Fruit fly (Drosophila melanogaster) whole organism, embryonic: ENCODE measurements around the gene Mtr3.

Experiments
- Asciz ChIP-seq: fragments of 200-800 bp; sonication (Bioruptor generic); optimal IDR thresholded peaks from 2 replicates; lab custom pipeline; 2017; ENCODE audit warnings: missing biosample characterization, mild to moderate bottlenecking, missing genetic modification characterization, missing genetic modification reagents
- CG10979 ChIP-seq: fragments of 200-800 bp; sonication (Bioruptor generic); optimal IDR thresholded peaks from 2 replicates; lab custom pipeline; 2018; ENCODE audit warnings: missing biosample characterization, mild to moderate bottlenecking, missing genetic modification characterization, moderate library complexity
- CG12071 ChIP-seq: fragments of 200-800 bp; sonication (Bioruptor generic); optimal IDR thresholded peaks from 3 replicates; lab custom pipeline; 2018; ENCODE audit warnings: missing biosample characterization, mild to moderate bottlenecking, missing genetic modification characterization
- CG13775 ChIP-seq: fragments of 200-800 bp; sonication (Bioruptor generic); optimal IDR thresholded peaks from 3 replicates; lab custom pipeline; 2017; ENCODE audit warnings: missing biosample characterization, mild to moderate bottlenecking, missing genetic modification characterization
- CG1529 ChIP-seq: fragments of 200-800 bp; sonication (Bioruptor generic); optimal IDR thresholded peaks from 3 replicates; lab custom pipeline; 2018; ENCODE audit warnings: missing biosample characterization, missing genetic modification characterization
- CG15696 ChIP-seq: fragments of 200-800 bp; sonication (Bioruptor generic); optimal IDR thresholded peaks from 2 replicates; lab custom pipeline; 2019; ENCODE audit warnings: missing biosample characterization, mild to moderate bottlenecking, missing genetic modification characterization, moderate library complexity
- CG16815 ChIP-seq: fragments of 200-800 bp; sonication (Bioruptor generic); optimal IDR thresholded peaks from 3 replicates; lab custom pipeline; 2017; ENCODE audit warnings: missing biosample characterization, mild to moderate bottlenecking, missing genetic modification characterization
- CG16863 ChIP-seq: fragments of 200-800 bp; sonication (Bioruptor generic); optimal IDR thresholded peaks from 3 replicates; lab custom pipeline; 2016; ENCODE audit warnings: missing biosample characterization, missing genetic modification characterization
- CG2199 ChIP-seq: fragments of 200-800 bp; sonication (Bioruptor generic); IDR thresholded peaks from 3 replicates; pipeline ENCODE4 v1.3.6; 2022; ENCODE audit warnings: missing biosample characterization, missing genetic modification characterization
- CG2875 ChIP-seq: fragments of 200-800 bp; sonication (Bioruptor generic); optimal IDR thresholded peaks from 2 replicates; lab custom pipeline; 2017; ENCODE audit warnings: missing biosample characterization, mild to moderate bottlenecking, missing genetic modification characterization, missing genetic modification reagents
- CG30020 ChIP-seq: fragments of 200-800 bp; optimal IDR thresholded peaks from 2 replicates; lab custom pipeline; 2019; ENCODE audit warnings: missing biosample characterization, mild to moderate bottlenecking, missing genetic modification characterization, moderate library complexity
- CG30431 ChIP-seq: fragments of 200-800 bp; sonication (Bioruptor generic); optimal IDR thresholded peaks from 2 replicates; lab custom pipeline; 2017; ENCODE audit warnings: missing biosample characterization, missing genetic modification characterization
- CG3995 ChIP-seq: fragments of 200-800 bp; sonication (Bioruptor generic); optimal IDR thresholded peaks from 3 replicates; lab custom pipeline; 2016; ENCODE audit warnings: missing biosample characterization, missing genetic modification characterization
- CG4820 ChIP-seq: fragments of 200-800 bp; sonication (Bioruptor generic); optimal IDR thresholded peaks from 3 replicates; lab custom pipeline; 2016; ENCODE audit warnings: missing biosample characterization, missing genetic modification characterization
- CG6254 ChIP-seq: fragments of 200-800 bp; sonication (Bioruptor generic); optimal IDR thresholded peaks from 3 replicates; lab custom pipeline; 2017; ENCODE audit warnings: mild to moderate bottlenecking, missing biosample characterization, missing genetic modification reagents, missing genetic modification characterization
- CG6689 ChIP-seq: fragments of 200-800 bp; sonication (Bioruptor generic); IDR thresholded peaks from 2 replicates; pipeline ENCODE4 v1.3.6; 2022; ENCODE audit warnings: missing biosample characterization, missing genetic modification characterization
- CG6813 ChIP-seq: fragments of 200-800 bp; sonication (Bioruptor generic); optimal IDR thresholded peaks from 2 replicates; lab custom pipeline; 2017; ENCODE audit warnings: missing biosample characterization, missing genetic modification characterization, mild to moderate bottlenecking, moderate library complexity, missing genetic modification reagents
- CG7745 ChIP-seq: fragments of 200-800 bp; sonication (Bioruptor generic); optimal IDR thresholded peaks from 2 replicates; lab custom pipeline; 2018; ENCODE audit warnings: missing biosample characterization, mild to moderate bottlenecking, missing genetic modification characterization, moderate library complexity
- CG9727 ChIP-seq: fragments of 200-800 bp; sonication (Bioruptor generic); optimal IDR thresholded peaks from 3 replicates; lab custom pipeline; 2017; ENCODE audit warnings: missing biosample characterization, mild to moderate bottlenecking, missing genetic modification characterization
- D19B ChIP-seq: fragments of 200-800 bp; sonication (Bioruptor generic); optimal IDR thresholded peaks from 2 replicates; lab custom pipeline; 2017; ENCODE audit warnings: missing biosample characterization, mild to moderate bottlenecking, missing genetic modification characterization
- Dp ChIP-seq: fragments of 200-800 bp; sonication (Bioruptor generic); optimal IDR thresholded peaks from 2 replicates; lab custom pipeline; 2018; ENCODE audit warnings: missing biosample characterization, mild to moderate bottlenecking, missing genetic modification characterization, moderate library complexity
- Gsc ChIP-seq: fragments of 200-800 bp; sonication (Bioruptor generic); IDR thresholded peaks from 2 replicates; pipeline ENCODE4 v1.3.6; 2022; ENCODE audit warnings: missing biosample characterization, missing genetic modification characterization
- HLH54F ChIP-seq: fragments of 200-800 bp; sonication (Bioruptor generic); optimal IDR thresholded peaks from 3 replicates; lab custom pipeline; 2016; ENCODE audit warnings: missing biosample characterization, missing genetic modification characterization
- Hr3 ChIP-seq: fragments of 200-800 bp; sonication (Bioruptor generic); optimal IDR thresholded peaks from 3 replicates; lab custom pipeline; 2016; ENCODE audit warnings: missing biosample characterization, missing genetic modification characterization
- Kr ChIP-seq: fragments of 200-800 bp; sonication (Bioruptor generic); optimal IDR thresholded peaks from 2 replicates; lab custom pipeline; 2017; ENCODE audit warnings: missing biosample characterization, mild to moderate bottlenecking, missing genetic modification characterization
- NfI ChIP-seq: fragments of 200-800 bp; sonication (Bioruptor generic); optimal IDR thresholded peaks from 3 replicates; lab custom pipeline; 2018; ENCODE audit warnings: missing biosample characterization, mild to moderate bottlenecking, missing genetic modification characterization, moderate library complexity
- Opbp ChIP-seq: fragments of 200-800 bp; sonication (Bioruptor generic); IDR thresholded peaks from 3 replicates; pipeline ENCODE4 v1.3.6; 2022; ENCODE audit warnings: missing biosample characterization, missing genetic modification characterization; ENCODE audit not compliant: partially characterized antibody
- Taf1 ChIP-seq: fragments of 200-800 bp; sonication (Bioruptor generic); IDR thresholded peaks from 2 replicates; pipeline ENCODE4 v1.3.6; 2022; ENCODE audit warnings: missing biosample characterization, missing genetic modification characterization
- Xbp1 ChIP-seq: fragments of 200-800 bp; sonication (Bioruptor generic); optimal IDR thresholded peaks from 3 replicates; lab custom pipeline; 2016; ENCODE audit warnings: missing biosample characterization, mild to moderate bottlenecking, missing genetic modification characterization
- al ChIP-seq: fragments of 200-800 bp; sonication (Bioruptor generic); IDR thresholded peaks from 2 replicates; pipeline ENCODE4 v1.3.6; 2022; ENCODE audit warnings: missing biosample characterization, missing genetic modification characterization
- aop ChIP-seq: fragments of 200-800 bp; sonication (Bioruptor generic); IDR thresholded peaks from 2 replicates; pipeline ENCODE4 v1.3.6; 2022; ENCODE audit warnings: missing biosample characterization, missing genetic modification characterization
- ara ChIP-seq: fragments of 200-800 bp; sonication (Bioruptor generic); IDR thresholded peaks from 2 replicates; pipeline ENCODE4 v1.3.6; 2022; ENCODE audit warnings: missing biosample characterization, missing genetic modification characterization
- bsh ChIP-seq, 2 experiments: fragments of 200-800 bp; sonication (Bioruptor generic); optimal IDR thresholded peaks; 2 replicates each; lab custom pipeline; 2017 to 2018; ENCODE audit warnings: mild to moderate bottlenecking in 2 of 2, missing biosample characterization in 2 of 2, missing genetic modification characterization in 2 of 2, moderate library complexity in 1 of 2
- cad ChIP-seq: fragments of >200 bp; optimal IDR thresholded peaks from 2 replicates; lab custom pipeline; 2017; ENCODE audit warnings: missing biosample characterization, missing genetic modification characterization
- chif ChIP-seq, 2 experiments: fragments of 200-800 bp; sonication (Bioruptor generic); optimal IDR thresholded peaks; 3 replicates each; lab custom pipeline; 2016; ENCODE audit warnings: missing biosample characterization in 2 of 2, missing genetic modification characterization in 2 of 2
- crol ChIP-seq: fragments of 200-800 bp; sonication (Bioruptor generic); IDR thresholded peaks from 2 replicates; pipeline ENCODE4 v1.3.6; 2022; ENCODE audit warnings: missing biosample characterization, missing genetic modification characterization
- dati ChIP-seq: fragments of 200-800 bp; sonication (Bioruptor generic); IDR thresholded peaks from 2 replicates; pipeline ENCODE4 v1.3.6; 2022; ENCODE audit warnings: missing biosample characterization, missing genetic modification characterization
- dm ChIP-seq: fragments of 200-800 bp; sonication (Bioruptor generic); optimal IDR thresholded peaks from 3 replicates; lab custom pipeline; 2016; ENCODE audit warnings: missing biosample characterization, missing genetic modification characterization
- dmrt99B ChIP-seq: fragments of 200-800 bp; sonication (Bioruptor generic); optimal IDR thresholded peaks from 2 replicates; lab custom pipeline; 2018; ENCODE audit warnings: missing biosample characterization, mild to moderate bottlenecking, missing genetic modification characterization, moderate library complexity
- fd102C ChIP-seq: fragments of 200-800 bp; sonication (Bioruptor generic); optimal IDR thresholded peaks from 2 replicates; lab custom pipeline; 2018; ENCODE audit warnings: missing biosample characterization, mild to moderate bottlenecking, missing genetic modification characterization, moderate library complexity
- gem ChIP-seq: fragments of 200-800 bp; sonication (Bioruptor generic); optimal IDR thresholded peaks from 2 replicates; lab custom pipeline; 2019; ENCODE audit warnings: missing biosample characterization, mild to moderate bottlenecking, missing genetic modification characterization, moderate library complexity
- grau ChIP-seq: fragments of 200-800 bp; optimal IDR thresholded peaks from 3 replicates; lab custom pipeline; 2019; ENCODE audit warnings: missing biosample characterization, mild to moderate bottlenecking, missing genetic modification characterization, moderate library complexity
- hb ChIP-seq: fragments of 200-800 bp; sonication (Bioruptor generic); IDR thresholded peaks from 3 replicates; pipeline ENCODE4 v1.3.6; 2022; ENCODE audit warnings: missing biosample characterization, missing genetic modification characterization; ENCODE audit not compliant: partially characterized antibody
- ind ChIP-seq: fragments of 200-800 bp; sonication (Bioruptor generic); optimal IDR thresholded peaks from 3 replicates; lab custom pipeline; 2016; ENCODE audit warnings: missing biosample characterization, missing genetic modification characterization
- mam ChIP-seq: fragments of 200-800 bp; sonication (Bioruptor generic); optimal IDR thresholded peaks from 3 replicates; lab custom pipeline; 2016; ENCODE audit warnings: missing biosample characterization, missing genetic modification characterization
- stwl ChIP-seq: fragments of 200-800 bp; sonication (Bioruptor generic); optimal IDR thresholded peaks from 3 replicates; lab custom pipeline; 2018; ENCODE audit warnings: missing biosample characterization, mild to moderate bottlenecking, missing genetic modification characterization, moderate library complexity
- unpg ChIP-seq: fragments of 200-800 bp; sonication (Bioruptor generic); optimal IDR thresholded peaks from 3 replicates; lab custom pipeline; 2018; ENCODE audit warnings: missing biosample characterization, mild to moderate bottlenecking, missing genetic modification characterization, moderate library complexity
- zen ChIP-seq: fragments of 200-800 bp; sonication (Bioruptor generic); optimal IDR thresholded peaks from 3 replicates; lab custom pipeline; 2018; ENCODE audit warnings: missing biosample characterization, mild to moderate bottlenecking, missing genetic modification characterization, moderate library complexity

The Mtr3 gene

DNA sequence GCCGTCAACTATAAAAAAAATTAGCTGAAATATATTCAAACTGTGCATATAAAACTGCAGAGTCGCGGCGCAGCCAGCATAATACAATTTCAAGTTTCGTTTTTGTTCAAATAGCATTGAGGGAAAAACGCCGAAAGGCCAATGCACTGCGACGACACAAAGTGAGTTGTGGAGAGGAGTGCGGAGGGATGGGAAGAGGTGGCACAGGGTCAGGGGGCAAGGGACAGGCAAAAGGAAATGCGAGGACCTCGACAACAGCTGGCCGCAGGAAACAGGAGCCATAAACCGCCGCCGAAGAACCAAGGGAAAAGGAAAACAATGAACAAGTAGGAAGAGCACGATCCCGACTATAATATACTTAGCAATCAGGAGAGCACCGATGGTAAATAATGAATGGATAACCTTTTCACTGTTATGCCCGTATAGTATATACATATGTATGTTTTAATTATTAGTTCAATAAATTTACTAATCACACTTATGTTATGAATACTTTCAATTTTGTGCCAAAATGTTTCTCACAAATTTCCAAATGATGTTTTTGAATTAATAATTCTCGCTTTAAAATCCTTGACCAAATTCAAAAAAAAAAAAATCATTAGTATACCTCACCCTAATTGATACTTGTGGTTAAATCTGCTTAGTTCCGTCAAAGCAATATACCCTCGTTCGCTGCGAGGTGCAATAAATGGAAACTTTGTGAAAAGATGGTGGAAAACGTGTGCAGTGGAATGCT, 14.8 kb downstream of the Mtr3 start (continued):
- TF ChIP-seq CG15696 (tag; lab: Kevin White, UChicago) = peak; percentile 53
- peak; percentile 51 for TF ChIP-seq Xbp1 (GFP tag; lab: Kevin White, UChicago)
- TF ChIP-seq CG1529 = peak; percentile 48
- TF ChIP-seq Hr3 (GFP tag; lab: Kevin White, UChicago) = peak; percentile 23
- peak; percentile 16 for TF ChIP-seq CG16863 (GFP tag; lab: Kevin White, UChicago)
- TF ChIP-seq CG16815 (GFP tag; lab: Kevin White, UChicago) = peak; percentile 44
- TF ChIP-seq CG30431 (GFP tag; lab: Kevin White, UChicago) = peak; percentile 12
- TF ChIP-seq grau (tag; lab: Kevin White, UChicago) = peak; percentile 12
- peak; percentile 49 for TF ChIP-seq fd102C (GFP tag; lab: Kevin White, UChicago)
- peak in 1 of 2 experiments; percentile 19 for TF ChIP-seq chif (GFP tag; optimal IDR thresholded peaks at IDR 0.05; lab: Kevin White, UChicago)
- no peak for TF ChIP-seq Taf1 (GFP tag; lab: Robert Waterston, UW)
- TF ChIP-seq CG6254 (GFP tag; lab: Kevin White, UChicago) = no peak
- TF ChIP-seq CG12071 (GFP tag; lab: Kevin White, UChicago) = no peak
- TF ChIP-seq CG7745 (tag; lab: Kevin White, UChicago) = no peak
- TF ChIP-seq Opbp = 0 out of 3 replicates have a peak, but pooled peaks have one; percentile 16
- TF ChIP-seq CG4820 (GFP tag; lab: Kevin White, UChicago) = peak; percentile 1
- 0 out of 2 replicates have a peak, but pooled peaks have one; percentile 17 for TF ChIP-seq CG6689 (GFP tag; lab: Robert Waterston, UW)
- TF ChIP-seq CG9727 (GFP tag; lab: Kevin White, UChicago) = peak; percentile 79
- peak; percentile 45 for TF ChIP-seq CG2875
- TF ChIP-seq hb (GFP tag; lab: Robert Waterston, UW) = no peak
- TF ChIP-seq Asciz (GFP tag; lab: Kevin White, UChicago) = peak; percentile 44
- TF ChIP-seq Kr (GFP tag; lab: Kevin White, UChicago) = no peak
- no peak for TF ChIP-seq al (GFP tag; lab: Robert Waterston, UW)
- TF ChIP-seq D19B (GFP tag; lab: Kevin White, UChicago) = peak; percentile 75
- no peak for TF ChIP-seq CG30020 (tag; lab: Kevin White, UChicago)
- peak; percentile 36 for TF ChIP-seq unpg (GFP tag; lab: Kevin White, UChicago)
- no peak for TF ChIP-seq mam (GFP tag; lab: Kevin White, UChicago)
- TF ChIP-seq zen = peak; percentile 60
- TF ChIP-seq CG10979 (tag; lab: Kevin White, UChicago) = peak; percentile 55
- TF ChIP-seq gem (tag; lab: Kevin White, UChicago) = peak; percentile 78
- TF ChIP-seq Dp (GFP tag; lab: Kevin White, UChicago) = no peak
- TF ChIP-seq CG13775 (GFP tag; lab: Kevin White, UChicago) = peak; percentile 52
- peak; percentile 11 for TF ChIP-seq CG6813
- no peak for TF ChIP-seq stwl (tag; lab: Kevin White, UChicago)
- TF ChIP-seq ara (GFP tag; lab: Robert Waterston, UW) = 0 out of 2 replicates have a peak, but pooled peaks have one; percentile 31
- TF ChIP-seq bsh (GFP tag; optimal IDR thresholded peaks at IDR 0.05; lab: Kevin White, UChicago) = peak in 1 of 2 experiments; percentile 42
- TF ChIP-seq CG2199 (GFP tag; lab: Robert Waterston, UW) = peak; percentile 65; the same call in 1 of the 3 replicates
- TF ChIP-seq dati = no peak
- TF ChIP-seq dmrt99B = peak; percentile 54
- no peak for TF ChIP-seq HLH54F (GFP tag; lab: Kevin White, UChicago)
- no peak for TF ChIP-seq Gsc (GFP tag; lab: Robert Waterston, UW)
- peak; percentile 96 for TF ChIP-seq crol (GFP tag; lab: Robert Waterston, UW)
- TF ChIP-seq ind (GFP tag; lab: Kevin White, UChicago) = peak; percentile 9
- TF ChIP-seq dm (GFP tag; lab: Kevin White, UChicago) = peak; percentile 13
- no peak for TF ChIP-seq NfI (GFP tag; lab: Kevin White, UChicago)
- peak; percentile 48; the same call in 1 of the 2 replicates for TF ChIP-seq aop (GFP tag; lab: Robert Waterston, UW)
- no peak for TF ChIP-seq CG3995
- TF ChIP-seq cad (GFP tag; lab: Kevin White, UChicago) = peak; percentile 70
